Worm (Caenorhabditis elegans): Measurements from ENCODE around the gene C27A7.5.

DNA sequence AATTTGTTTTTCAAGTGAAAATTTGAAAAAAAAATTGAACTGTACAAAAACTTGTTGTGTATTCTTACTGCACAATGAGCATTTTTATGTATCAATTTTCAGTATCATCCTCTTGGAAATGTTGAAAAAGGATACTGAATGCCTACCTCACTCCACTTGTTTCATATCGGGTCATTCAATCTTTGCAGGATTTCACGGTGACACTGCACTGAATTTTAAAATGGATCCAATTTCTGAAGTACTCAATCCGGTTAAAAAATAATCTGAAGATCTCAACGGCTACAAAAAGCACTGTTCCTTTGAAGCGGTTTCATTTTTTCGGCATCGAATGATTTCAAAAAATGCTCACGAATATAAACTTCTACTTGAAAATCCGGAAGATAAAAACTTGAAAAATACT is 24.2 kb downstream of the C27A7.5 start:
- no peak for TF ChIP-seq pag-3 (tag; optimal IDR thresholded peaks at IDR 0.05; ENCODE audit: borderline replicate concordance)
- TF ChIP-seq ama-1 (optimal IDR thresholded peaks at IDR 0.05), result no peak
- TF ChIP-seq ceh-30 (tag; optimal IDR thresholded peaks at IDR 0.05), result no peak
- no peak for TF ChIP-seq ceh-6 (GFP tag; optimal IDR thresholded peaks at IDR 0.05)
